Worm (Caenorhabditis elegans) whole organism, L1 larva: Measurements from ENCODE around the gene srx-128.

ENCODE experiments used
- C16A3.4 ChIP-seq: fragments of 150-350 bp; optimal IDR thresholded peaks from 2 replicates; lab custom pipeline; 2014; ENCODE audit warnings: missing biosample characterization, missing genetic modification characterization
- F16B12.6 ChIP-seq: fragments of 150-350 bp; optimal IDR thresholded peaks from 2 replicates; lab custom pipeline; 2014; ENCODE audit warnings: missing biosample characterization, missing genetic modification characterization
- Y116A8C.19 ChIP-seq: sonication (generic microtip); optimal IDR thresholded peaks from 2 replicates; lab custom pipeline; 2016; ENCODE audit warnings: missing compliant biosample characterization, missing genetic modification characterization, borderline replicate concordance
- blmp-1 ChIP-seq: fragments of 150-350 bp; optimal IDR thresholded peaks from 2 replicates; lab custom pipeline; 2014; ENCODE audit warnings: missing biosample characterization, missing genetic modification characterization
- ceh-8 ChIP-seq: fragments of 200-800 bp; sonication (Bioruptor generic); optimal IDR thresholded peaks from 2 replicates; lab custom pipeline; 2018; ENCODE audit warnings: mild to moderate bottlenecking, missing genetic modification characterization, moderate library complexity, missing compliant biosample characterization
- ceh-82 ChIP-seq, 3 experiments: fragments of 150-350 bp in 1 of 3; sonication (generic microtip) in 2 of 3; optimal IDR thresholded peaks; 2 replicates each; lab custom pipeline; 2014 to 2017; ENCODE audit warnings: missing biosample characterization in 3 of 3, missing genetic modification characterization in 3 of 3
- ces-1 ChIP-seq: fragments of 150-350 bp; optimal IDR thresholded peaks from 2 replicates; lab custom pipeline; 2014; ENCODE audit warnings: missing biosample characterization, missing genetic modification reagents, missing genetic modification characterization
- dpl-1 ChIP-seq, 3 experiments: fragments of 150-350 bp in 2 of 3; sonication (generic microtip) in 1 of 3; optimal IDR thresholded peaks; 2 replicates each; lab custom pipeline; 2014 to 2017; ENCODE audit warnings: missing biosample characterization in 3 of 3, missing genetic modification characterization in 3 of 3, missing genetic modification reagents in 3 of 3
- dsc-1 ChIP-seq: sonication (generic microtip); optimal IDR thresholded peaks from 2 replicates; lab custom pipeline; 2016; ENCODE audit warnings: mild to moderate bottlenecking, missing genetic modification characterization, missing compliant biosample characterization
- efl-1 ChIP-seq, 4 experiments: fragments of 150-350 bp; optimal IDR thresholded peaks in 3 of 4; peaks in 1 of 4; 1 replicate in 1 of 4; 2 replicates in 3 of 4; lab custom pipeline; 2014; ENCODE audit warnings: missing biosample characterization in 2 of 4, missing genetic modification characterization in 2 of 4, missing genetic modification reagents in 2 of 4
- egl-13 ChIP-seq: sonication (generic microtip); optimal IDR thresholded peaks from 2 replicates; lab custom pipeline; 2016; ENCODE audit warnings: missing genotype, missing genetic modification reagents, missing genetic modification characterization, missing compliant biosample characterization
- egl-27 ChIP-seq, 2 experiments: fragments of 150-350 bp in 1 of 2; sonication (generic microtip); optimal IDR thresholded peaks; 3 replicates each; lab custom pipeline; 2017 to 2018; ENCODE audit warnings: missing biosample characterization in 2 of 2, missing genetic modification characterization in 2 of 2, missing genetic modification reagents in 2 of 2
- elt-2 ChIP-seq: sonication (generic microtip); optimal IDR thresholded peaks from 2 replicates; lab custom pipeline; 2016; ENCODE audit warnings: missing genetic modification characterization, mild to moderate bottlenecking, inconsistent platforms, missing compliant biosample characterization, missing genetic modification reagents
- elt-3 ChIP-seq, 6 experiments: fragments of 150-350 bp in 1 of 6; sonication (generic microtip); optimal IDR thresholded peaks; 2 replicates each; lab custom pipeline; 2017 to 2018; ENCODE audit warnings: missing biosample characterization in 6 of 6, missing genetic modification characterization in 6 of 6, inconsistent platforms in 1 of 6
- fkh-10 ChIP-seq: sonication (generic microtip); optimal IDR thresholded peaks from 2 replicates; lab custom pipeline; 2017; ENCODE audit warnings: missing biosample characterization, missing genetic modification reagents, missing genetic modification characterization
- fkh-4 ChIP-seq: sonication (generic microtip); optimal IDR thresholded peaks from 2 replicates; lab custom pipeline; 2016; ENCODE audit warnings: missing compliant biosample characterization, missing genetic modification characterization, borderline replicate concordance
- fkh-8 ChIP-seq: sonication (generic microtip); optimal IDR thresholded peaks from 2 replicates; lab custom pipeline; 2016; ENCODE audit warnings: mild to moderate bottlenecking, missing genetic modification characterization, missing compliant biosample characterization
- fos-1 ChIP-seq: fragments of 150-350 bp; optimal IDR thresholded peaks from 2 replicates; lab custom pipeline; 2014; ENCODE audit warnings: missing biosample characterization, missing genetic modification characterization
- jun-1 ChIP-seq: fragments of 150-350 bp; optimal IDR thresholded peaks from 2 replicates; lab custom pipeline; 2014; ENCODE audit warnings: missing biosample characterization, missing genetic modification reagents, missing genetic modification characterization
- lin-13 ChIP-seq: fragments of 150-350 bp; optimal IDR thresholded peaks from 2 replicates; lab custom pipeline; 2014; ENCODE audit warnings: missing biosample characterization, missing genetic modification reagents, missing genetic modification characterization
- lin-14 ChIP-seq: fragments of 200-800 bp; sonication (Bioruptor generic); optimal IDR thresholded peaks from 2 replicates; lab custom pipeline; 2018; ENCODE audit warnings: mild to moderate bottlenecking, missing genetic modification characterization, moderate library complexity, missing compliant biosample characterization
- lin-35 ChIP-seq, 2 experiments: fragments of 150-350 bp; optimal IDR thresholded peaks; 2 replicates each; lab custom pipeline; 2014; ENCODE audit warnings: missing biosample characterization in 2 of 2, missing genetic modification characterization in 2 of 2, missing genetic modification reagents in 2 of 2
- lsy-2 ChIP-seq, 2 experiments: fragments of 150-350 bp; optimal IDR thresholded peaks; 2 replicates each; lab custom pipeline; 2014; ENCODE audit warnings: missing biosample characterization in 2 of 2, missing genetic modification characterization in 2 of 2
- mab-9 ChIP-seq: fragments of 200-800 bp; sonication (Bioruptor generic); IDR thresholded peaks from 2 replicates; pipeline ENCODE4 v1.3.6; 2022; ENCODE audit warnings: missing genetic modification reagents, missing genetic modification characterization, missing compliant biosample characterization
- mdl-1 ChIP-seq, 2 experiments: fragments of 150-350 bp; optimal IDR thresholded peaks; 2 replicates each; lab custom pipeline; 2014 to 2017; ENCODE audit warnings: missing biosample characterization in 2 of 2, missing genetic modification characterization in 2 of 2, inconsistent platforms in 1 of 2
- mep-1 ChIP-seq: fragments of 150-350 bp; optimal IDR thresholded peaks from 2 replicates; lab custom pipeline; 2014; ENCODE audit warnings: missing biosample characterization, missing genetic modification characterization
- nhr-11 ChIP-seq: fragments of 150-350 bp; optimal IDR thresholded peaks from 2 replicates; lab custom pipeline; 2014; ENCODE audit warnings: missing biosample characterization, missing genetic modification characterization
- nhr-19 ChIP-seq: fragments of 200-800 bp; sonication (Bioruptor generic); conservative IDR thresholded peaks from 2 replicates; pipeline ENCODE4 v1.3.6; 2022; ENCODE audit warnings: missing genetic modification characterization, missing compliant biosample characterization
- nhr-20 ChIP-seq: sonication (generic microtip); optimal IDR thresholded peaks from 2 replicates; lab custom pipeline; 2016; ENCODE audit warnings: mild to moderate bottlenecking, missing genetic modification characterization, missing compliant biosample characterization
- nhr-71 ChIP-seq: sonication (generic microtip); optimal IDR thresholded peaks from 2 replicates; lab custom pipeline; 2016; ENCODE audit warnings: mild to moderate bottlenecking, missing genetic modification characterization, moderate library complexity, missing compliant biosample characterization
- nhr-76 ChIP-seq: sonication (generic microtip); optimal IDR thresholded peaks from 2 replicates; lab custom pipeline; 2017; ENCODE audit warnings: missing biosample characterization, missing genetic modification characterization
- nhr-77 ChIP-seq: fragments of 150-350 bp; optimal IDR thresholded peaks from 2 replicates; lab custom pipeline; 2014; ENCODE audit warnings: missing biosample characterization, missing genetic modification characterization
- nhr-85 ChIP-seq: sonication (generic microtip); peaks from one replicate; lab custom pipeline; 2016; ENCODE audit warnings: missing genetic modification characterization, inconsistent platforms, missing compliant biosample characterization
- pax-3 ChIP-seq: fragments of 200-800 bp; sonication (Bioruptor generic); optimal IDR thresholded peaks from 2 replicates; lab custom pipeline; 2018; ENCODE audit warnings: mild to moderate bottlenecking, missing genetic modification characterization, moderate library complexity, missing compliant biosample characterization
- rnt-1 ChIP-seq: sonication (generic microtip); optimal IDR thresholded peaks from 2 replicates; lab custom pipeline; 2016; ENCODE audit warnings: mild to moderate bottlenecking, missing genetic modification characterization, moderate library complexity, missing compliant biosample characterization
- skn-1 ChIP-seq: fragments of 150-350 bp; optimal IDR thresholded peaks from 2 replicates; lab custom pipeline; 2014; ENCODE audit warnings: missing biosample characterization, missing genetic modification characterization
- snpc-4 ChIP-seq: fragments of 150-350 bp; optimal IDR thresholded peaks from 2 replicates; lab custom pipeline; 2014; ENCODE audit warnings: missing biosample characterization, missing genetic modification characterization
- snu-23 ChIP-seq: sonication (generic microtip); optimal IDR thresholded peaks from 2 replicates; lab custom pipeline; 2016; ENCODE audit warnings: missing genetic modification characterization, missing compliant biosample characterization
- swsn-7 ChIP-seq: sonication (generic microtip); optimal IDR thresholded peaks from 2 replicates; lab custom pipeline; 2016; ENCODE audit warnings: missing genetic modification characterization, missing compliant biosample characterization
- tbx-2 ChIP-seq: sonication (generic microtip); optimal IDR thresholded peaks from 2 replicates; lab custom pipeline; 2016; ENCODE audit warnings: missing genetic modification characterization, missing compliant biosample characterization
- unc-30 ChIP-seq: sonication (generic microtip); optimal IDR thresholded peaks from 2 replicates; lab custom pipeline; 2017; ENCODE audit warnings: missing biosample characterization, missing genetic modification characterization
- unc-86 ChIP-seq: sonication (generic microtip); optimal IDR thresholded peaks from 2 replicates; lab custom pipeline; 2016; ENCODE audit warnings: missing genetic modification characterization, missing compliant biosample characterization
- zip-4 ChIP-seq: fragments of 200-800 bp; sonication (Bioruptor generic); optimal IDR thresholded peaks from 2 replicates; lab custom pipeline; 2018; ENCODE audit warnings: mild to moderate bottlenecking, missing genetic modification characterization, moderate library complexity, missing compliant biosample characterization

srx-128 gene

DNA sequence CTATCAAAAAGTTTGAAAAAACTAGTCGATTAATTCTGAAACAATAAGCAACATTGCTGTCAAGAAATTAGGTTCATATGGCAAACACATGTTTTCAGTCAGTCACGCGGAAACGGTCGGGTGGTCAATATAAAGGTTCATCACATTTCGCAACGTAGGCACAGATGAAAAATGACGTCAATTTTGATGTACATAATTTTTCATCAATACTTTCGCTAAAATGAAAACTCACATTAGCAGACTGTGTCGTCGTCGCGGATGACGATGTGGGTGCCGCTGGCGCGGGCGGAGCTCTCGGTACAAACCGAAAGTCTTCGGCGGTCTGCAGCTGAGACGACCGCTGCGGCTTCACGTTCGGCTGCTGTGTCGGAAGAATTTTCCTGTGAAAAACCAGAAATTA lies 33.4 kb upstream of the srx-128 start, which contains the start of gene swan-2:
TSS of gene swan-2 (minus strand) at position 380 of the 400 bp plus-strand sequence.
- no peak for TF ChIP-seq nhr-11
- peak; percentile 10 for TF ChIP-seq nhr-71 (tag; lab: Kevin White, UChicago)
- peak in 1 of 2 experiments; percentile 70 for TF ChIP-seq lin-35 (GFP tag; optimal IDR thresholded peaks at IDR 0.05; lab: Kevin White, UChicago)
- TF ChIP-seq efl-1 (optimal IDR thresholded peaks at IDR 0.05; lab: Kevin White, UChicago), result no peak
- TF ChIP-seq efl-1 (GFP tag; optimal IDR thresholded peaks at IDR 0.05 in 1 of 2; lab: Kevin White, UChicago), result peak in 1 of 2 experiments; percentile 88
- TF ChIP-seq dsc-1 (tag; lab: Kevin White, UChicago), result peak; percentile 60
- peak; percentile 65 for TF ChIP-seq nhr-85 (tag; lab: Kevin White, UChicago)
- no peak for TF ChIP-seq Y116A8C.19 (tag; lab: Kevin White, UChicago)
- peak; percentile 5 for TF ChIP-seq fkh-4 (tag; lab: Kevin White, UChicago)
- peak; percentile 3 for TF ChIP-seq snu-23 (GFP tag; lab: Kevin White, UChicago)

DNA sequence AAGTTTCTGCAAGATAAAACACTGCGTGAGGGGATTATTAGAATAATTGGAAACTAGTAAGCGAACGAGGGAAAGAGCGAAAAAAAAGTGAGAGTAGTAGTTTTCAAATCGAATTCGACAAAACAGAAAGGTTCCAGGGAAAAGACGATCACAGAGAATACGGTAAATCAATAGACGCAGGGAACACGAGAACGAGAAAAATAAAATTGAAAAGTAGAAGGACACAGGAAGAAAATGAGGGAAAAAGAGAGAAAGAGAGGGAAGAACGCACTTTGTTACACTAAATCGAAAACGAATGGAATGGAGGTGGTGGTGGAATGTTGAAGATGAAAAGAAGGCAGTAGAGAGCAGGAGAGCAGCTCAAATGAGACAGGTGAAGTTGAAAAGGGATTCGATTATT lies 30.0 kb upstream of the srx-128 start, which contains the start of gene swan-1:
TSS of gene swan-1 (minus strand) at position 6 of the 400 bp plus-strand sequence.
- TF ChIP-seq lin-14 (GFP tag; lab: Kevin White, UChicago) (peak; percentile 84), lsy-2 (tag; optimal IDR thresholded peaks at IDR 0.05; lab: Kevin White, UChicago) (peak in 1 of 2 experiments; percentile 14), dsc-1 (tag; lab: Kevin White, UChicago) (peak; percentile 13), blmp-1 (tag; lab: Kevin White, UChicago) (peak; percentile 69), unc-30 (no peak), efl-1 (optimal IDR thresholded peaks at IDR 0.05; lab: Kevin White, UChicago) (peak in 1 of 2 experiments; percentile 18), efl-1 (GFP tag; optimal IDR thresholded peaks at IDR 0.05 in 1 of 2; lab: Kevin White, UChicago) (peak in 1 of 2 experiments; percentile 86), nhr-19 (GFP tag; lab: Robert Waterston, UW) (peak; percentile 14; the same call in 1 of the 2 replicates), nhr-85 (tag; lab: Kevin White, UChicago) (peak; percentile 55), lin-35 (GFP tag; optimal IDR thresholded peaks at IDR 0.05; lab: Kevin White, UChicago) (no peak), rnt-1 (tag; lab: Kevin White, UChicago) (peak; percentile 26), nhr-71 (tag; lab: Kevin White, UChicago) (peak; percentile 10), elt-3 (tag; optimal IDR thresholded peaks at IDR 0.05; lab: Kevin White, UChicago) (no peak)
- TF ChIP-seq, all 84 proteins: peak for 9

- TF ChIP-seq fkh-8, result peak; percentile 67
- no peak for TF ChIP-seq F16B12.6 (tag; lab: Kevin White, UChicago)
- peak; percentile 14 for TF ChIP-seq dsc-1 (tag; lab: Kevin White, UChicago)
- peak; percentile 56 for TF ChIP-seq fos-1 (tag; lab: Kevin White, UChicago)
- TF ChIP-seq egl-13 (tag; lab: Kevin White, UChicago), result no peak
- TF ChIP-seq ceh-8 (GFP tag; lab: Kevin White, UChicago), result no peak
- no peak for TF ChIP-seq pax-3 (tag; lab: Kevin White, UChicago)
- TF ChIP-seq lsy-2 (tag; optimal IDR thresholded peaks at IDR 0.05; lab: Kevin White, UChicago), result peak; percentile 30 to 73
- TF ChIP-seq blmp-1 (tag; lab: Kevin White, UChicago), result peak; percentile 64
- peak; percentile 63 for TF ChIP-seq rnt-1 (tag; lab: Kevin White, UChicago)
- peak; percentile 8 to 71 (median 45) for TF ChIP-seq ceh-82 (tag; optimal IDR thresholded peaks at IDR 0.05; lab: Kevin White, UChicago)
- peak; percentile 55 to 77 for TF ChIP-seq efl-1 (optimal IDR thresholded peaks at IDR 0.05; lab: Kevin White, UChicago)
- peak; percentile 14 to 93 for TF ChIP-seq efl-1 (GFP tag; optimal IDR thresholded peaks at IDR 0.05 in 1 of 2; lab: Kevin White, UChicago)
- no peak for TF ChIP-seq ces-1
- TF ChIP-seq lin-13, result peak; percentile 53
- TF ChIP-seq nhr-76 (tag; lab: Kevin White, UChicago), result no peak
- TF ChIP-seq mab-9, result no peak
- TF ChIP-seq dpl-1 (GFP tag; optimal IDR thresholded peaks at IDR 0.05; lab: Kevin White, UChicago), result peak in 2 of 3 experiments; percentile 39 to 61
- peak; percentile 83 for TF ChIP-seq mep-1 (tag; lab: Kevin White, UChicago)
- peak; percentile 55 for TF ChIP-seq tbx-2 (tag; lab: Kevin White, UChicago)
- TF ChIP-seq nhr-71 (tag; lab: Kevin White, UChicago), result peak; percentile 74
- TF ChIP-seq fkh-10, result peak; percentile 5
- no peak for TF ChIP-seq egl-27 (tag; optimal IDR thresholded peaks at IDR 0.05; lab: Kevin White, UChicago)
- peak; percentile 51 for TF ChIP-seq C16A3.4 (tag; lab: Kevin White, UChicago)
- TF ChIP-seq nhr-19 (GFP tag; lab: Robert Waterston, UW), result peak; percentile 47
- peak; percentile 57 to 67 for TF ChIP-seq lin-35 (GFP tag; optimal IDR thresholded peaks at IDR 0.05; lab: Kevin White, UChicago)
- TF ChIP-seq unc-86 (tag; lab: Kevin White, UChicago), result peak; percentile 3
- TF ChIP-seq nhr-20, result peak; percentile 65
- TF ChIP-seq lin-14 (GFP tag; lab: Kevin White, UChicago), result peak; percentile 93
- TF ChIP-seq swsn-7, result peak; percentile 52
- TF ChIP-seq mdl-1 (tag; optimal IDR thresholded peaks at IDR 0.05; lab: Kevin White, UChicago), result peak in 1 of 2 experiments; percentile 68
- peak; percentile 61 for TF ChIP-seq jun-1 (tag; lab: Kevin White, UChicago)
- peak; percentile 8 for TF ChIP-seq skn-1 (tag; lab: Kevin White, UChicago)
- no peak for TF ChIP-seq zip-4 (GFP tag; lab: Kevin White, UChicago)
- TF ChIP-seq elt-2 (tag; lab: Kevin White, UChicago), result no peak
- peak; percentile 48 for TF ChIP-seq snpc-4 (tag; lab: Kevin White, UChicago)
- TF ChIP-seq snu-23 (GFP tag; lab: Kevin White, UChicago), result peak; percentile 78
- TF ChIP-seq nhr-77, result peak; percentile 47
Observed at ce11 chrV:13808462-13808867, 28.8 kb upstream of the srx-128 start.
